Worm (Caenorhabditis elegans): ENCODE measurements around the gene cyd-1.

The cyd-1 gene

ce11 chrII:12980212-12980611 lies at the start of gene cyd-1:
TSS of gene cyd-1 (plus strand) at chrII:12980591.
- no peak for TF ChIP-seq unc-62 (GFP tag; optimal IDR thresholded peaks at IDR 0.05)

- TF ChIP-seq unc-62 (GFP tag; optimal IDR thresholded peaks at IDR 0.05) = no peak
Observed at ce11 chrII:12931456-12931923, 48.9 kb upstream of the cyd-1 start, which contains the start of gene dct-18. TSS of gene dct-18 (plus strand) at chrII:12931873.

- TF ChIP-seq unc-62 (GFP tag; optimal IDR thresholded peaks at IDR 0.05) = no peak
Observed at ce11 chrII:12935259-12935658, 45.1 kb upstream of the cyd-1 start, which contains the start of gene lips-9. TSS of gene lips-9 (minus strand) at chrII:12935359.

- TF ChIP-seq unc-62 (GFP tag; optimal IDR thresholded peaks at IDR 0.05) = no peak
Observed at ce11 chrII:12939161-12939560, 41.2 kb upstream of the cyd-1 start.

- TF ChIP-seq unc-62 (GFP tag; optimal IDR thresholded peaks at IDR 0.05) = no peak
Observed at ce11 chrII:12939801-12940200, 40.6 kb upstream of the cyd-1 start, which contains the start of gene arrd-10. TSS of gene arrd-10 (plus strand) at chrII:12940101.

- no peak for TF ChIP-seq unc-62 (GFP tag; optimal IDR thresholded peaks at IDR 0.05)
Observed at ce11 chrII:12942496-12942895, 37.9 kb upstream of the cyd-1 start.

ce11 chrII:12944587-12945126 lies 35.7 kb upstream of the cyd-1 start:
- TF ChIP-seq unc-62 (GFP tag; optimal IDR thresholded peaks at IDR 0.05) = no peak

ce11 chrII:12948158-12948557 lies 32.2 kb upstream of the cyd-1 start, which contains the start of gene F58G1.7:
TSS of gene F58G1.7 (minus strand) at chrII:12948258.
- TF ChIP-seq unc-62 (GFP tag; optimal IDR thresholded peaks at IDR 0.05) = no peak

ce11 chrII:12953297-12953696 lies 27.1 kb upstream of the cyd-1 start:
- TF ChIP-seq unc-62 (GFP tag; optimal IDR thresholded peaks at IDR 0.05) = no peak

- no peak for TF ChIP-seq unc-62 (GFP tag; optimal IDR thresholded peaks at IDR 0.05)
Observed at ce11 chrII:12954670-12955069, 25.7 kb upstream of the cyd-1 start, which contains the start of the genes Y38F1A.1 and Y38F1A.2. TSS of gene Y38F1A.1 (minus strand) at chrII:12954770. TSS of gene Y38F1A.2 (plus strand) at chrII:12954958.

ce11 chrII:12960206-12960605 lies 20.2 kb upstream of the cyd-1 start:
- TF ChIP-seq unc-62 (GFP tag; optimal IDR thresholded peaks at IDR 0.05) = no peak

ce11 chrII:12961293-12961692 lies 19.1 kb upstream of the cyd-1 start:
- TF ChIP-seq unc-62 (GFP tag; optimal IDR thresholded peaks at IDR 0.05) = no peak

ce11 chrII:12961743-12962142 lies 18.6 kb upstream of the cyd-1 start:
- TF ChIP-seq unc-62 (GFP tag; optimal IDR thresholded peaks at IDR 0.05) = no peak

- no peak for TF ChIP-seq unc-62 (GFP tag; optimal IDR thresholded peaks at IDR 0.05)
Observed at ce11 chrII:12965138-12965537, 15.3 kb upstream of the cyd-1 start.

ce11 chrII:12965538-12965588 lies 15.0 kb upstream of the cyd-1 start, which contains the start of gene ptr-18:
TSS of gene ptr-18 (plus strand) at chrII:12965546.
- no peak for TF ChIP-seq unc-62 (GFP tag; optimal IDR thresholded peaks at IDR 0.05)

ce11 chrII:12965589-12965988 lies 14.8 kb upstream of the cyd-1 start:
- TF ChIP-seq unc-62 (GFP tag; optimal IDR thresholded peaks at IDR 0.05) = no peak

- TF ChIP-seq unc-62 (GFP tag; optimal IDR thresholded peaks at IDR 0.05) = no peak
Observed at ce11 chrII:12966274-12966673, 14.1 kb upstream of the cyd-1 start.

ce11 chrII:12968448-12968969 lies 11.9 kb upstream of the cyd-1 start:
- TF ChIP-seq unc-62 (GFP tag; optimal IDR thresholded peaks at IDR 0.05) = no peak

Data from whole organism, dauer.